Fruit fly (Drosophila melanogaster) whole organism, embryonic: ENCODE results near the gene CG3040.

Experiments
- ATbp ChIP-seq: fragments of 200-800 bp; sonication (Bioruptor generic); optimal IDR thresholded peaks from 2 replicates; lab custom pipeline; 2017; ENCODE audit warnings: missing biosample characterization, mild to moderate bottlenecking, missing genetic modification characterization, missing genetic modification reagents
- Abd-B ChIP-seq: fragments of 200-800 bp; sonication (Bioruptor generic); optimal IDR thresholded peaks from 2 replicates; lab custom pipeline; 2018; ENCODE audit warnings: missing biosample characterization, mild to moderate bottlenecking, missing genetic modification characterization, moderate library complexity
- Bdp1 ChIP-seq: fragments of 200-800 bp; sonication (Bioruptor generic); optimal IDR thresholded peaks from 3 replicates; lab custom pipeline; 2016; ENCODE audit warnings: missing biosample characterization, missing genetic modification characterization
- CG10431 ChIP-seq: fragments of 200-800 bp; sonication (Bioruptor generic); optimal IDR thresholded peaks from 3 replicates; lab custom pipeline; 2018; ENCODE audit warnings: missing biosample characterization, mild to moderate bottlenecking, missing genetic modification characterization
- CG10654 ChIP-seq: fragments of 200-800 bp; sonication (Bioruptor generic); optimal IDR thresholded peaks from 2 replicates; lab custom pipeline; 2016; ENCODE audit warnings: missing biosample characterization, missing genetic modification characterization
- CG11560 ChIP-seq: fragments of 200-800 bp; sonication (Bioruptor generic); IDR thresholded peaks from 3 replicates; pipeline ENCODE4 v1.3.6; 2022; ENCODE audit warnings: missing biosample characterization, missing genetic modification characterization
- CG12219 ChIP-seq: fragments of 200-800 bp; sonication (Bioruptor generic); optimal IDR thresholded peaks from 3 replicates; lab custom pipeline; 2018; ENCODE audit warnings: missing biosample characterization, mild to moderate bottlenecking, missing genetic modification characterization
- CG12299 ChIP-seq: fragments of 200-800 bp; sonication (Bioruptor generic); optimal IDR thresholded peaks from 2 replicates; lab custom pipeline; 2018; ENCODE audit warnings: missing biosample characterization, mild to moderate bottlenecking, missing genetic modification characterization
- CG13424 ChIP-seq: fragments of 200-800 bp; sonication (Bioruptor generic); optimal IDR thresholded peaks from 2 replicates; lab custom pipeline; 2019; ENCODE audit warnings: missing biosample characterization, mild to moderate bottlenecking, missing genetic modification characterization, moderate library complexity
- CG14050 ChIP-seq: fragments of 200-800 bp; sonication (Bioruptor generic); IDR thresholded peaks from 3 replicates; pipeline ENCODE4 v1.3.6; 2022; ENCODE audit warnings: missing biosample characterization, missing genetic modification characterization
- CG1529 ChIP-seq: fragments of 200-800 bp; sonication (Bioruptor generic); optimal IDR thresholded peaks from 3 replicates; lab custom pipeline; 2018; ENCODE audit warnings: missing biosample characterization, missing genetic modification characterization
- CG34376 ChIP-seq: fragments of 200-800 bp; sonication (Bioruptor generic); optimal IDR thresholded peaks from 2 replicates; lab custom pipeline; 2018; ENCODE audit warnings: missing biosample characterization, mild to moderate bottlenecking, missing genetic modification characterization
- CG34422 ChIP-seq: fragments of 200-800 bp; sonication (Bioruptor generic); IDR thresholded peaks from 3 replicates; pipeline ENCODE4 v1.3.6; 2022; ENCODE audit warnings: missing biosample characterization, missing genetic modification characterization
- CG3995 ChIP-seq: fragments of 200-800 bp; sonication (Bioruptor generic); optimal IDR thresholded peaks from 3 replicates; lab custom pipeline; 2016; ENCODE audit warnings: missing biosample characterization, missing genetic modification characterization
- CG4282 ChIP-seq: fragments of 200-800 bp; sonication (Bioruptor generic); optimal IDR thresholded peaks from 2 replicates; lab custom pipeline; 2016; ENCODE audit warnings: missing biosample characterization, missing genetic modification characterization
- CG4328 ChIP-seq: fragments of 200-800 bp; sonication (Bioruptor generic); optimal IDR thresholded peaks from 3 replicates; lab custom pipeline; 2017; ENCODE audit warnings: missing biosample characterization, missing genetic modification reagents, missing genetic modification characterization
- CG5180 ChIP-seq: fragments of 200-800 bp; sonication (Bioruptor generic); optimal IDR thresholded peaks from 3 replicates; lab custom pipeline; 2017; ENCODE audit warnings: missing biosample characterization, missing genetic modification characterization, mild to moderate bottlenecking, moderate library complexity, missing genetic modification reagents
- CG6254 ChIP-seq: fragments of 200-800 bp; sonication (Bioruptor generic); optimal IDR thresholded peaks from 3 replicates; lab custom pipeline; 2017; ENCODE audit warnings: mild to moderate bottlenecking, missing biosample characterization, missing genetic modification reagents, missing genetic modification characterization
- CG6765 ChIP-seq: fragments of 200-800 bp; sonication (Bioruptor generic); optimal IDR thresholded peaks from 3 replicates; lab custom pipeline; 2017; ENCODE audit warnings: missing biosample characterization, mild to moderate bottlenecking, missing genetic modification characterization
- CG8089 ChIP-seq: fragments of 200-800 bp; sonication (Bioruptor generic); optimal IDR thresholded peaks from 3 replicates; lab custom pipeline; 2016; ENCODE audit warnings: missing biosample characterization, missing genetic modification characterization
- Dip2 ChIP-seq: fragments of 200-800 bp; sonication (Bioruptor generic); IDR thresholded peaks from 2 replicates; pipeline ENCODE4 v1.3.6; 2022; ENCODE audit warnings: missing biosample characterization, missing genetic modification characterization
- HHEX ChIP-seq: fragments of 200-800 bp; sonication (Bioruptor generic); optimal IDR thresholded peaks from 3 replicates; lab custom pipeline; 2017; ENCODE audit warnings: missing biosample characterization, mild to moderate bottlenecking, missing genetic modification characterization, missing genetic modification reagents
- NC2β ChIP-seq: fragments of 200-800 bp; sonication (Bioruptor generic); optimal IDR thresholded peaks from 2 replicates; lab custom pipeline; 2016; ENCODE audit warnings: missing biosample characterization, missing genetic modification characterization
- NFAT ChIP-seq: fragments of 200-800 bp; sonication (Bioruptor generic); IDR thresholded peaks from 2 replicates; pipeline ENCODE4 v1.3.6; 2022; ENCODE audit warnings: missing biosample characterization, missing genetic modification characterization
- Opbp ChIP-seq: fragments of 200-800 bp; sonication (Bioruptor generic); IDR thresholded peaks from 3 replicates; pipeline ENCODE4 v1.3.6; 2022; ENCODE audit warnings: missing biosample characterization, missing genetic modification characterization; ENCODE audit not compliant: partially characterized antibody
- PHDP ChIP-seq: fragments of 200-800 bp; sonication (Bioruptor generic); optimal IDR thresholded peaks from 3 replicates; lab custom pipeline; 2018; ENCODE audit warnings: missing biosample characterization, mild to moderate bottlenecking, missing genetic modification characterization, moderate library complexity
- Ravus ChIP-seq: fragments of 200-800 bp; sonication (Bioruptor generic); IDR thresholded peaks from 2 replicates; pipeline ENCODE4 v1.3.6; 2022; ENCODE audit warnings: missing biosample characterization, missing genetic modification characterization
- Spps ChIP-seq: fragments of 200-800 bp; sonication (Bioruptor generic); optimal IDR thresholded peaks from 2 replicates; lab custom pipeline; 2018; ENCODE audit warnings: missing biosample characterization, mild to moderate bottlenecking, missing genetic modification characterization
- ab ChIP-seq: fragments of 200-800 bp; sonication (Bioruptor generic); optimal IDR thresholded peaks from 2 replicates; lab custom pipeline; 2016; ENCODE audit warnings: missing biosample characterization, missing genetic modification characterization
- abd-A ChIP-seq: fragments of 200-800 bp; sonication (Bioruptor generic); optimal IDR thresholded peaks from 3 replicates; lab custom pipeline; 2019; ENCODE audit warnings: missing biosample characterization, mild to moderate bottlenecking, missing genetic modification characterization, moderate library complexity
- al ChIP-seq: fragments of 200-800 bp; sonication (Bioruptor generic); IDR thresholded peaks from 2 replicates; pipeline ENCODE4 v1.3.6; 2022; ENCODE audit warnings: missing biosample characterization, missing genetic modification characterization
- bab2 ChIP-seq: fragments of 200-800 bp; sonication (Bioruptor generic); optimal IDR thresholded peaks from 2 replicates; lab custom pipeline; 2016; ENCODE audit warnings: missing biosample characterization, missing genetic modification characterization
- bsh ChIP-seq, 2 experiments: fragments of 200-800 bp; sonication (Bioruptor generic); optimal IDR thresholded peaks; 2 replicates each; lab custom pipeline; 2017 to 2018; ENCODE audit warnings: mild to moderate bottlenecking in 2 of 2, missing biosample characterization in 2 of 2, missing genetic modification characterization in 2 of 2, moderate library complexity in 1 of 2
- cad ChIP-seq: fragments of >200 bp; optimal IDR thresholded peaks from 2 replicates; lab custom pipeline; 2017; ENCODE audit warnings: missing biosample characterization, missing genetic modification characterization
- cas ChIP-seq: fragments of 200-800 bp; sonication (Bioruptor generic); IDR thresholded peaks from 2 replicates; pipeline ENCODE4 v1.3.6; 2022; ENCODE audit warnings: missing biosample characterization, missing genetic modification characterization
- chif ChIP-seq, 2 experiments: fragments of 200-800 bp; sonication (Bioruptor generic); optimal IDR thresholded peaks; 3 replicates each; lab custom pipeline; 2016; ENCODE audit warnings: missing biosample characterization in 2 of 2, missing genetic modification characterization in 2 of 2
- crp ChIP-seq, 2 experiments: fragments of 200-800 bp; sonication (Bioruptor generic); optimal IDR thresholded peaks; 2 replicates in 1 of 2; 3 replicates in 1 of 2; lab custom pipeline; 2017; ENCODE audit warnings: missing biosample characterization in 2 of 2, missing genetic modification characterization in 2 of 2, mild to moderate bottlenecking in 1 of 2, moderate library complexity in 1 of 2
- esg ChIP-seq: fragments of 200-800 bp; sonication (Bioruptor generic); conservative IDR thresholded peaks from 2 replicates; pipeline ENCODE4 v1.3.6; 2022; ENCODE audit warnings: missing biosample characterization, missing genetic modification characterization
- gcm2 ChIP-seq: fragments of 200-800 bp; sonication (Bioruptor generic); optimal IDR thresholded peaks from 2 replicates; lab custom pipeline; 2016; ENCODE audit warnings: missing biosample characterization, missing genetic modification characterization
- hth ChIP-seq: fragments of >200 bp; optimal IDR thresholded peaks from 2 replicates; lab custom pipeline; 2017; ENCODE audit warnings: inconsistent platforms
- insv ChIP-seq, 2 experiments: fragments of 200-800 bp; sonication (Bioruptor generic); optimal IDR thresholded peaks; 3 replicates each; lab custom pipeline; 2016 to 2018; ENCODE audit warnings: missing biosample characterization in 2 of 2, missing genetic modification characterization in 2 of 2
- nerfin-1 ChIP-seq: fragments of 200-800 bp; sonication (Bioruptor generic); optimal IDR thresholded peaks from 3 replicates; lab custom pipeline; 2019; ENCODE audit warnings: missing biosample characterization, mild to moderate bottlenecking, missing genetic modification characterization, moderate library complexity
- org-1 ChIP-seq: fragments of 200-800 bp; sonication (Bioruptor generic); optimal IDR thresholded peaks from 2 replicates; lab custom pipeline; 2017; ENCODE audit warnings: missing biosample characterization, missing genetic modification characterization
- peb ChIP-seq: fragments of 200-800 bp; sonication (Bioruptor generic); IDR thresholded peaks from 2 replicates; pipeline ENCODE4 v1.3.6; 2022; ENCODE audit warnings: missing biosample characterization, missing genetic modification characterization
- sc ChIP-seq, 3 experiments: fragments of >200 bp in 2 of 3; fragments of 200-800 bp in 1 of 3; sonication (Bioruptor generic) in 1 of 3; optimal IDR thresholded peaks; 2 replicates in 2 of 3; 3 replicates in 1 of 3; lab custom pipeline; 2017; ENCODE audit warnings: mild to moderate bottlenecking in 1 of 3, missing biosample characterization in 1 of 3, missing genetic modification characterization in 1 of 3, missing genetic modification reagents in 1 of 3
- sd ChIP-seq: fragments of 200-800 bp; sonication (Bioruptor generic); optimal IDR thresholded peaks from 3 replicates; lab custom pipeline; 2018; ENCODE audit warnings: missing biosample characterization, mild to moderate bottlenecking, missing genetic modification characterization, moderate library complexity
- seq ChIP-seq: fragments of 200-800 bp; sonication (Bioruptor generic); IDR thresholded peaks from 2 replicates; pipeline ENCODE4 v1.3.6; 2022; ENCODE audit warnings: missing biosample characterization, missing genetic modification characterization
- so ChIP-seq: fragments of 200-800 bp; sonication (Bioruptor generic); IDR thresholded peaks from 3 replicates; pipeline ENCODE4 v1.3.6; 2022; ENCODE audit warnings: missing biosample characterization, missing genetic modification characterization
- zen ChIP-seq: fragments of 200-800 bp; sonication (Bioruptor generic); optimal IDR thresholded peaks from 3 replicates; lab custom pipeline; 2018; ENCODE audit warnings: missing biosample characterization, mild to moderate bottlenecking, missing genetic modification characterization, moderate library complexity

Gene CG3040

DNA sequence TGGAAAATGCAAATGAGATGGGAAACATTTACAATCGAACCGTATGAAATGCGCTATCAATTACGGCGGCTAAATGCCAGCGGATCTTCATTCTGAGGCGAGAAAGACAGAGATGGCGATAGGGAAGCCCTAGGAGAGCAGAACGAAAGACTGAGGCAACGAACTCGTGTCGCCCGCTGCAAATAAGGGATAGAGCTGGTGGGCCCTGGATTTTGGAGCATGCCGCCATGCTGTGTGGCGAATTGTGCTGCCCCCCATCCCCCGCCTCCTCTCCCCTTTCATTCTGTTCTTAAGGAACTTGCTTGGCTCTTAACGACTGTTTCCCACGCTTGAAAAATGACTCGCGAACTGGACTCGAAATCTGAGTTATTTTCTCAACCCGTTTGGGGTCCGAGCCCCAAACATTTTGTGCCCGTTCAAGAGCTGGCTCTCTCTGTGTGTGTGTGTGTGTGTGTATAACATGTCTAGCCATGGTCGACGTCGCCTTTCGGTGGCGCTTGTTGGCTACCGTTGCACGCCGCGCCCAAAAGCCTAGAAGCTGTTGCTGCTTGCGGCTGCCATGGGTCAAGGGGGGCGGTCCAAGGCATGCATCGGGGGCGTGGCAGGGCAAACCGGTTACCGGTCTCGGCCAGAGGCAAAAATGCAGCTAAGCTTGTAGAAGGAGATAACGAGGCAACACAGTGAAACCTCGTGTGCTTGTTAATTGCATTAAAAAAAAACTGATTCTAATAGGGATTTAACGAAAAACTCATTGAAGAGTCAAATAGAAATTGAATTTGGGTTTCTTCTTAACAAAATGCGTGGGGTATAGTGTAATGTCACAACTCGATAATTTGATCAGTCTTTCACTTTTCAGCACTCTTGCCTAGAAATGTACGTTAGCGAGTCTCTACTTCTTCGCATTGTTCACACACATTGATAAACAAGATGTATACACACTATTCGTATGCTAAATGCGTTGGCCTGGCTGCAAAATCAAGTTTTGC lies 35.2 kb upstream of the CG3040 start (continued):
- TF ChIP-seq CG8089 (GFP tag; lab: Kevin White, UChicago) (no peak), HHEX (GFP tag; lab: Kevin White, UChicago) (no peak), CG6254 (GFP tag; lab: Kevin White, UChicago) (no peak), CG14050 (GFP tag; lab: Robert Waterston, UW) (no peak), sc (optimal IDR thresholded peaks at IDR 0.05; lab: Kevin White, UChicago) (no peak), sc (GFP tag; optimal IDR thresholded peaks at IDR 0.05; lab: Kevin White, UChicago) (no peak), CG11560 (tag; lab: Robert Waterston, UW) (no peak), Opbp (no peak), nerfin-1 (tag; lab: Kevin White, UChicago) (no peak), al (GFP tag; lab: Robert Waterston, UW) (no peak), CG4282 (GFP tag; lab: Kevin White, UChicago) (no peak), hth (no peak), Ravus (GFP tag; lab: Robert Waterston, UW) (no peak), chif (GFP tag; optimal IDR thresholded peaks at IDR 0.05; lab: Kevin White, UChicago) (no peak), PHDP (tag; lab: Kevin White, UChicago) (no peak), insv (GFP tag; optimal IDR thresholded peaks at IDR 0.05; lab: Kevin White, UChicago) (no peak), Bdp1 (GFP tag; lab: Kevin White, UChicago) (no peak), CG6765 (GFP tag; lab: Kevin White, UChicago) (no peak), bsh (GFP tag; optimal IDR thresholded peaks at IDR 0.05; lab: Kevin White, UChicago) (peak; percentile 36), CG3995 (GFP tag; lab: Kevin White, UChicago) (no peak), ab (GFP tag; lab: Kevin White, UChicago) (no peak), NC2β (GFP tag; lab: Kevin White, UChicago) (no peak), so (GFP tag; lab: Robert Waterston, UW) (no peak), zen (no peak), org-1 (GFP tag; lab: Kevin White, UChicago) (no peak), CG12219 (GFP tag; lab: Kevin White, UChicago) (no peak), CG1529 (GFP tag; lab: Kevin White, UChicago) (no peak), esg (GFP tag; lab: Robert Waterston, UW) (no peak), CG10431 (no peak), CG34422 (GFP tag; lab: Robert Waterston, UW) (no peak), CG4328 (GFP tag; lab: Kevin White, UChicago) (no peak), gcm2 (GFP tag; lab: Kevin White, UChicago) (no peak), abd-A (tag; lab: Kevin White, UChicago) (no peak), CG5180 (GFP tag; lab: Kevin White, UChicago) (no peak), CG12299 (tag; lab: Kevin White, UChicago) (no peak), NFAT (no peak), Dip2 (GFP tag; lab: Robert Waterston, UW) (no peak), ATbp (GFP tag; lab: Kevin White, UChicago) (no peak), CG34376 (GFP tag; lab: Kevin White, UChicago) (no peak), seq (GFP tag; lab: Robert Waterston, UW) (no peak), peb (GFP tag; lab: Robert Waterston, UW) (no peak), CG10654 (GFP tag; lab: Kevin White, UChicago) (no peak), bab2 (GFP tag; lab: Kevin White, UChicago) (no peak), crp (GFP tag; optimal IDR thresholded peaks at IDR 0.05; lab: Kevin White, UChicago) (no peak), sd (tag; lab: Kevin White, UChicago) (peak; percentile 54), CG13424 (tag; lab: Kevin White, UChicago) (peak; percentile 5), Abd-B (GFP tag; lab: Kevin White, UChicago) (no peak), cas (no peak), cad (GFP tag; lab: Kevin White, UChicago) (no peak), Spps (tag; lab: Kevin White, UChicago) (no peak)
